Fruit fly (Drosophila melanogaster) whole organism: ENCODE measurements around the gene PK2-R1.

Source experiments
- Dll ChIP-seq: fragments of >200 bp; optimal IDR thresholded peaks from 2 replicates; lab custom pipeline; 2017
- pan ChIP-seq: fragments of >200 bp; optimal IDR thresholded peaks from 2 replicates; lab custom pipeline; 2017

- TF ChIP-seq Dll (lab: Kevin White, UChicago) (no peak), pan (no peak)
These were observed 39.9 kb upstream of the PK2-R1 start, which contains the start of gene CG8774 for dm6 chr3R:13298114-13298818.
